Worm (Caenorhabditis elegans) whole organism, dauer: ENCODE results near the gene srh-113.

Source experiments
- unc-62 ChIP-seq: sonication (generic microtip); optimal IDR thresholded peaks from 2 replicates; lab custom pipeline; 2017; ENCODE audit warnings: missing biosample characterization, missing genetic modification reagents, missing genetic modification characterization

The srh-113 gene

DNA sequence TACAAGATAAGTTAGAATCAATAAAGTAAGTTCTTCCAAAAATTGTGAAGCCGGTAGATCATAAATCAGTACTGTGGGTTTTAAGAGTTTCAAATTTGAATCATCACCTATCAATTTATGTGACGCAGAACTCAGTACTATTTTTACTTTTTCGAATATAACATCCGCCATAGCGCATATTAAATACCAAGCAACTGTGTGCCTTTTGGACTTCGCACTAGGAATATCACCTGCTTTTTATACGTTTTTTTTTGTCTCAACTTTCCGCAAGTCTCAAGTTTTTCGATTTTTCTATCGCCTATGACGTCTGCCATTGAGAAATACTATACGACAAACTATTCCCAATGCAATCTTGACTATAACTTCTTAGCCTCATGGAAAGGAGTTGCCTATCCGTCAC, at the start of gene srh-113:
srh-113 (plus strand) TSS at position 301 of the 400 bp plus-strand sequence.
- no peak for TF ChIP-seq unc-62 (GFP tag; lab: Kevin White, UChicago)

- no peak for TF ChIP-seq unc-62 (GFP tag; lab: Kevin White, UChicago)
Observed at ce11 chrV:17165409-17165808, 47.4 kb upstream of the srh-113 start, which contains the start of gene srh-102. Gene srh-102 (minus strand): TSS chrV:17165509.

DNA sequence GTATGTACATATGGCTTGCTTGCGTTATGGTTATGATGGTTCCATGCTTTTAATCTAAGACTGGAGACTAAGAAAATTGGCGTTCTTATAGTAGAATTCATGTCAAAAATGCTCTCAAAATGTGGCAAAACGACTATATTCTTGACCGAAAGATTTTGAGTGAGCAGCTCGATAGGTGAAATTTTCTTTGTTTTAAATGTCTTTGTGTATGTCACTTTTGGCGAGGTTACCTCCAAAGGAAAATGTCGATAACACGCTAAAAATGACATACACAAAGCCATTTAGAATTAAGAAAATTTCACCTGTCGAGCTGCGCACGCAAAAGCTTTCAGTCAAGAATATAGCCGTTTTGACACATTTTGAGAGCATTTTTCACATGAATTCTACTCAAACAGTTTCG, 45.4 kb upstream of the srh-113 start, which contains the start of gene srz-66:
srz-66 (minus strand) TSS at position 101 of the 400 bp plus-strand sequence.
- no peak for TF ChIP-seq unc-62 (GFP tag; lab: Kevin White, UChicago)

DNA sequence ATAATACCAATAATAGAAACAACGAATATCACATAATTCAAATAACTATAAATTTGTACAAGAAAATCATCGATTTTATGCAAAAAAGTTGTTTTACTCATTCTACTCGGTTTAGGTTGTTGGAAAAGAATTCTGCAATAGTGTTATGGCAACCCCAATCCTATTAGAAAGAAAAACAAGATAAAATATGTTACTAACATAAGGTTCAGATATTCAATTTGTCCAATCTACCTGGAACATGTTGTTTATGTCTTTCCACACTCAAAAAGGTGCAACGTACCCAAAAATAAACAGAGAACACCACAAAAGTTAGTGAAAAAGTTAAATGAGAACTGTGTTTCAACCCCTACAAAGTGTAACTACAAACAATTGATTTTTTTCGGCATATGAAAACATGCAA, 42.0 kb upstream of the srh-113 start, which contains the start of gene srw-51:
srw-51 (minus strand) TSS at position 101 of the 400 bp plus-strand sequence.
- no peak for TF ChIP-seq unc-62 (GFP tag; lab: Kevin White, UChicago)

DNA sequence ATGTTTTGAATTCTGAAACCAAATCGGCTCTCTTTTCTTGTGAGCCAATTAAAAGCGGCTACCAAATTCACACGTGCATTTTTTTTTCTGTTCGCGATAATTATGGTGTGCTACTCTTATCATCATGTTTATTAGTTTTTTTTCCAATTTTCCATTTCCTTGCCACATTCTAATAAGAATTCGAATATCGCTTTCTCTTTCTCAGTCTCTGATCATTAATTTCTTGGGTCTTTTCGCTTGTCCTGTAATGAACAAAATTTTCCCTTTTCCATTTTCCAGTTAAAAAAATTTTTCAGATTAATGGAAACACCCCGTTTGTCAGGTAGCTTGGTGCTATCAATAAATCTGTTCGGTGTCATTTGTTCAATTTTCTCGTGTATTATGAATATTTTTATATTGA, 41.3 kb upstream of the srh-113 start, which contains the start of gene srbc-26:
srbc-26 (plus strand) TSS at position 301 of the 400 bp plus-strand sequence.
- TF ChIP-seq unc-62 (GFP tag; lab: Kevin White, UChicago): no peak

ce11 chrV:17173738-17174137, 39.1 kb upstream of the srh-113 start, which contains the start of gene srbc-25:
Gene srbc-25 (plus strand): TSS chrV:17174038.
- no peak for TF ChIP-seq unc-62 (GFP tag; lab: Kevin White, UChicago)

DNA sequence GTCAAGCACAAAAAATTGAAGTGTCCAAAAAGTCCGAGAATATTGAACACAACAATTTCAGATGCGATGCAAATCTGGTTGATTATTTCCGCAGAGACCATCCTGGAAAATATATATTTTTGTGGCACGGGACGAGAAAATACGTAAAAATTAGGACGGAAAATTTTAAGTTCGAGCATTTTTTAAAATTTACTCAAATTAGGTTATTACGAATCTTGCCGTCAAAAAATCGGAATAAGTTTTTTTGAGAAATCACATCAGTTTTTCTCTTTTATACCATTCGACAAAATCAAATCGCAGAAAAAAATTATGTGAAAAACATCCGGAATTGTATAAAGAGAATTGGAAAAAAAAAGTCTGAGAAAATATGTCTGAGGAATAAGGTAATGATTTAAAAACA, 34.9 kb upstream of the srh-113 start, which contains the start of gene srsx-1:
srsx-1 (minus strand) TSS at position 101 of the 400 bp plus-strand sequence.
- no peak for TF ChIP-seq unc-62 (GFP tag; lab: Kevin White, UChicago)

DNA sequence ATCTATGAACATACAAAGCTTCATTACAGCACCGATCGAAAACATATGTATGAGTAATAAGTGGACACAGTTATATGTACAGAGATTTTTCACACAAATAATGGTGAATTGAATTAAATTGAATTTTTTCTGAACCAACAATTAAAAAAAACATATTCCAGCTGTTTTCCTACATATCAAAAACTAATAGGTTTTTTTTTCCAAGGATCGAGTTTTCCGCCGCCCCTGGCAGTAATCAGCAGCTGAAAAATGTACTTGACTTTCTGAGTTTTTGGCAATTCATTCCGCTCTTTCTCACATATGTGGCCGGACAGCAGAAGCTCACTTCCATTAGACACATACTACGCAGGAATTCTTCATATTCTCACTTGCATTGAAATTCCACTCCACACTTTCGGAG, 34.4 kb upstream of the srh-113 start, which contains the start of gene srh-174:
srh-174 (plus strand) TSS at position 301 of the 400 bp plus-strand sequence.
- TF ChIP-seq unc-62 (GFP tag; lab: Kevin White, UChicago): no peak

- no peak for TF ChIP-seq unc-62 (GFP tag; lab: Kevin White, UChicago)
Observed at ce11 chrV:17182045-17182444, 30.8 kb upstream of the srh-113 start, which contains the start of gene srh-159. Gene srh-159 (plus strand): TSS chrV:17182345.

DNA sequence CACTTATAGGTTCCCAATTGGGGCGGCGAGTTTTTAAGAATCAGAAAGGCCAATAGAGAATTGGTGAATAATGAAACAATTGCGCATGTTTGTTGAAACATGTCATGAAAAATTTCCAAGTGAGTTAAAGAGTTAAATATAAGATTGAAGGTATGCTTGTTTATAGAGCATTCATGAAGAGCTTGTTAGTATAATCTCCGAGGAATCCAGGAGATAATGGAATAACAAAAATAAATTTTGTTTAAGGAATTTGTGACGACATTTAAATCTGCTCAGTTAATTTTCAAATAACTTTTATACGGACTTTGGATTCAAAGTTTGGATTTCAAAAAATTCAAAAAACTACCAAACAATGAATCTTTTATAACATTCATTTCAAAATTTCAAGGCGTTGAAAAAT, 22.4 kb upstream of the srh-113 start, which contains the start of gene str-199:
str-199 (minus strand) TSS at position 101 of the 400 bp plus-strand sequence.
- no peak for TF ChIP-seq unc-62 (GFP tag; lab: Kevin White, UChicago)

DNA sequence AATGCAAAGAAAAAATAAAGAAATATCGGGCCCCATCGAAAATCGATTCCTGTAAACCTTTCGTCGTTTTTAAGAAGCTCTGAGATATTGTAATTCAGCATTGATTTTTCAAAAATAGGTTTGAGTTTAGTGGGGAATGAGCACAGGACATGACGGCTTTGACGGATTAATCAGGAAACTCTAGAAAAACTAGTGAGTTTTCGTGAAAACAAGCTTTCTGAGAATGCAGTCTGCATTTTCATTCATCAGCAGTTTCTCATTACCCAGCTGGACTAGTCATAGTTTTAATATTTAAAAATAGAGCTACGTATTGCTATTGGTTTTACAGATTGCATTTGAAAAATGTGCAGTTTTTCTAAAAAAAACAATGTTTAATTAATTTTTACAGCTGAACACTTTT, 20.6 kb upstream of the srh-113 start, which contains the start of gene srz-47:
srz-47 (minus strand) TSS at position 101 of the 400 bp plus-strand sequence.
- TF ChIP-seq unc-62 (GFP tag; lab: Kevin White, UChicago): no peak

DNA sequence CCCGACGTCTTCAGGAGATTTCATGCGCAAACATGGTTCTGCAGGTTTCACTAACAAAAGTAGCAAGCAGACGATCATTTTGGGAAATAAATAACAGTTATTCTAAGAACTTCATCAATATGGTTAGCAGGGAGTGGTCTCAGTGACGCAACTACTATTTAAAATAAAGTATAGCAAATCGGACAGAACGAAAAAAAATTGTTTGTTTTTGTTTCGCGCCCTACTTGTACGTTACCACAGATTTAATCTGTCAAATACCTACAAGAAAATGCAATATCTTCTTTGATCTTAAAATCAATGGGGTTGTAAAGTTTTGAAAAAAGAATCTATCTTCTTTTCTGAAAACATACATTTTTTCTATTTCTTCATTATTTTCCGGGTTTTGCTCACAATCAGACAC, 13.9 kb upstream of the srh-113 start, which contains the start of gene srz-96:
srz-96 (plus strand) TSS at position 301 of the 400 bp plus-strand sequence.
- TF ChIP-seq unc-62 (GFP tag; lab: Kevin White, UChicago): no peak

ce11 chrV:17201847-17202246, 11.0 kb upstream of the srh-113 start, which contains the start of gene Y68A4A.10:
Gene Y68A4A.10 (plus strand): TSS chrV:17202147.
- no peak for TF ChIP-seq unc-62 (GFP tag; lab: Kevin White, UChicago)

ce11 chrV:17206469-17206868, 6.4 kb upstream of the srh-113 start:
- no peak for TF ChIP-seq unc-62 (GFP tag; lab: Kevin White, UChicago)

ce11 chrV:17208045-17208444, 4.8 kb upstream of the srh-113 start, which contains the start of gene Y68A4A.13:
Gene Y68A4A.13 (minus strand): TSS chrV:17208145.
- TF ChIP-seq unc-62 (GFP tag; lab: Kevin White, UChicago): no peak

DNA sequence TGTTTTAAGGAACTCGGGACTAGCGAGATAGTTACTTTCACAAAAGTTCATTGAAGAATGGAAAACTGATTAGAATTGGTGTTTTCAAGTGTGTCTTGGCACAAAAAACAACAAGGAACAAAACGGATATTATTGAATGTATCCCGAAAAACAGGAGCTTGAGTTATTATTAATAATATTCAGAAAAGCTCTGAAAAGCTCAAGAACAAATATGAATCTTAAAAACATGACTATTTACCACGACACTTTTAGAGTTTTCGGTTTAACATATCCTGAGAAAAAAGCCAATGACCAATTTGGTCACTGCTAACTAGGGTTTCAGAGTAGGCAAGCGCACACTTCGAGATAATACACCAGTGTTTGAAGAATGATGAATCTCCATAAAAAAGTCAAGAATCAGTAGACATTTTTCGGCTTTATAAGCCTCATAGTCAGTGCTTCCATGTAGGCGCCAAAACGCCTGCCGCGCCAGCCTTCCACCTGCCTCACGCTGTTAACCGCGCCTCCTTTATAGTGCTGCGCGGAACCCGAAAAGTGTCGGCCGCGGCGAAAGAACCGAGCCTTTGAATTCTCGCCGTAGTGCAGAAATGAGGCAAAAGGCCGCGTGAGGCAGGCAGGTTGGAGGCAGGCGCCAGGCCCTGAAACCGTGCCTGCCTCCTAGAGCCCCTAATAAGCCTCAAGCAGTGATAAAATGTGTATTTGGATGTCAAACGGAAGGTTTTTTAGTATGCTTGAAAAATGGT, 683 bp upstream of the srh-113 start, which contains the start of gene srh-236:
srh-236 (minus strand) TSS at position 51 of the 743 bp plus-strand sequence.
- no peak for TF ChIP-seq unc-62 (GFP tag; lab: Kevin White, UChicago)
